Fruit fly (Drosophila melanogaster) whole organism, pupa: ENCODE results near the gene Mcm7.

Experiments
- CG10348 ChIP-seq: fragments of 200-800 bp; sonication (Bioruptor generic); IDR thresholded peaks from 2 replicates; pipeline ENCODE4 v1.3.6; 2022; ENCODE audit warnings: missing biosample characterization, missing genetic modification characterization
- CG12605 ChIP-seq: fragments of 200-800 bp; sonication (Bioruptor generic); IDR thresholded peaks from 2 replicates; pipeline ENCODE4 v1.3.6; 2022; ENCODE audit warnings: missing biosample characterization, missing genetic modification characterization
- CG13204 ChIP-seq: fragments of 200-800 bp; sonication (Bioruptor generic); optimal IDR thresholded peaks from 2 replicates; lab custom pipeline; 2018; ENCODE audit warnings: missing biosample characterization, mild to moderate bottlenecking, missing genetic modification characterization, moderate library complexity
- CG14655 ChIP-seq: fragments of 200-800 bp; sonication (Bioruptor generic); optimal IDR thresholded peaks from 3 replicates; lab custom pipeline; 2017; ENCODE audit warnings: mild to moderate bottlenecking, missing biosample characterization, missing genetic modification reagents, missing genetic modification characterization
- CG15710 ChIP-seq: fragments of 200-800 bp; sonication (Bioruptor generic); optimal IDR thresholded peaks from 2 replicates; lab custom pipeline; 2018; ENCODE audit warnings: missing biosample characterization, mild to moderate bottlenecking, missing genetic modification characterization, moderate library complexity
- CG17806 ChIP-seq: fragments of 200-800 bp; sonication (Bioruptor generic); optimal IDR thresholded peaks from 2 replicates; lab custom pipeline; 2018; ENCODE audit warnings: missing biosample characterization, mild to moderate bottlenecking, missing genetic modification characterization, moderate library complexity
- CG32121 ChIP-seq: fragments of 200-800 bp; sonication (Bioruptor generic); IDR thresholded peaks from 2 replicates; pipeline ENCODE4 v1.3.6; 2022; ENCODE audit warnings: missing biosample characterization, missing genetic modification characterization
- CG34367 ChIP-seq: fragments of 200-800 bp; sonication (Bioruptor generic); optimal IDR thresholded peaks from 2 replicates; lab custom pipeline; 2018; ENCODE audit warnings: missing biosample characterization, mild to moderate bottlenecking, missing genetic modification characterization
- CG4496 ChIP-seq: fragments of 200-800 bp; sonication (Bioruptor generic); IDR thresholded peaks from 3 replicates; pipeline ENCODE4 v1.3.6; 2022; ENCODE audit warnings: missing biosample characterization, missing genetic modification characterization
- CG8159 ChIP-seq: fragments of 200-800 bp; sonication (Bioruptor generic); optimal IDR thresholded peaks from 3 replicates; lab custom pipeline; 2018; ENCODE audit warnings: missing biosample characterization, mild to moderate bottlenecking, missing genetic modification characterization, moderate library complexity
- CG8301 ChIP-seq: fragments of 200-800 bp; sonication (Bioruptor generic); optimal IDR thresholded peaks from 2 replicates; lab custom pipeline; 2018; ENCODE audit warnings: missing biosample characterization, mild to moderate bottlenecking, missing genetic modification characterization
- CG9948 ChIP-seq: fragments of 200-800 bp; sonication (Bioruptor generic); optimal IDR thresholded peaks from 2 replicates; lab custom pipeline; 2018; ENCODE audit warnings: missing biosample characterization, mild to moderate bottlenecking, missing genetic modification characterization, moderate library complexity
- D1 ChIP-seq: fragments of 200-800 bp; sonication (Bioruptor generic); optimal IDR thresholded peaks from 2 replicates; lab custom pipeline; 2018; ENCODE audit warnings: missing biosample characterization, mild to moderate bottlenecking, missing genetic modification characterization, moderate library complexity
- EcR ChIP-seq: fragments of 200-800 bp; sonication (Bioruptor generic); optimal IDR thresholded peaks from 3 replicates; lab custom pipeline; 2019; ENCODE audit warnings: missing biosample characterization, missing genetic modification characterization, mild to moderate bottlenecking, moderate library complexity, missing genetic modification reagents
- Ets98B ChIP-seq: fragments of 200-800 bp; sonication (Bioruptor generic); IDR thresholded peaks from 2 replicates; pipeline ENCODE4 v1.3.6; 2022; ENCODE audit warnings: missing biosample characterization, missing genetic modification characterization
- Pif1A ChIP-seq: fragments of 200-800 bp; sonication (Bioruptor generic); optimal IDR thresholded peaks from 3 replicates; lab custom pipeline; 2016; ENCODE audit warnings: missing biosample characterization, missing genetic modification characterization
- Pif1B ChIP-seq: fragments of 200-800 bp; sonication (Bioruptor generic); optimal IDR thresholded peaks from 3 replicates; lab custom pipeline; 2016; ENCODE audit warnings: missing biosample characterization, missing genetic modification characterization
- Snoo ChIP-seq: fragments of 200-800 bp; sonication (Bioruptor generic); optimal IDR thresholded peaks from 3 replicates; lab custom pipeline; 2017; ENCODE audit warnings: missing biosample characterization, mild to moderate bottlenecking, missing genetic modification characterization, inconsistent platforms
- fd96Ca ChIP-seq: fragments of 200-800 bp; sonication (Bioruptor generic); IDR thresholded peaks from 3 replicates; pipeline ENCODE4 v1.3.6; 2022; ENCODE audit warnings: missing biosample characterization, missing genetic modification characterization
- gl ChIP-seq: fragments of 200-800 bp; sonication (Bioruptor generic); optimal IDR thresholded peaks from 2 replicates; lab custom pipeline; 2018; ENCODE audit warnings: missing biosample characterization, mild to moderate bottlenecking, missing genetic modification characterization
- rn ChIP-seq: fragments of 200-800 bp; sonication (Bioruptor generic); IDR thresholded peaks from 2 replicates; pipeline ENCODE4 v1.3.6; 2022; ENCODE audit warnings: missing biosample characterization, missing genetic modification characterization

Mcm7 gene

dm6 chr3L:8919678-8920077 lies 28.3 kb downstream of the Mcm7 start:
- TF ChIP-seq fd96Ca (GFP tag; lab: Robert Waterston, UW) (no peak), rn (GFP tag; lab: Robert Waterston, UW) (no peak), gl (tag; lab: Kevin White, UChicago) (no peak), CG4496 (GFP tag; lab: Robert Waterston, UW) (no peak), Pif1B (GFP tag; lab: Kevin White, UChicago) (no peak), CG9948 (tag; lab: Kevin White, UChicago) (no peak), CG12605 (GFP tag; lab: Robert Waterston, UW) (no peak), D1 (tag; lab: Kevin White, UChicago) (no peak), CG17806 (tag; lab: Kevin White, UChicago) (no peak), CG8159 (no peak)

- TF ChIP-seq CG12605 (GFP tag; lab: Robert Waterston, UW) (peak; percentile 88), Ets98B (peak; percentile 94), D1 (tag; lab: Kevin White, UChicago) (no peak), CG13204 (GFP tag; lab: Kevin White, UChicago) (no peak), CG9948 (tag; lab: Kevin White, UChicago) (peak; percentile 53), CG34367 (peak; percentile 26), CG17806 (tag; lab: Kevin White, UChicago) (peak; percentile 52), CG14655 (GFP tag; lab: Kevin White, UChicago) (peak; percentile 76), CG4496 (GFP tag; lab: Robert Waterston, UW) (peak; percentile 93), Snoo (tag; lab: Kevin White, UChicago) (peak; percentile 8), CG10348 (peak; percentile 55; the same call in 1 of the 2 replicates), CG15710 (tag; lab: Kevin White, UChicago) (peak; percentile 36), Pif1B (GFP tag; lab: Kevin White, UChicago) (peak; percentile 34), CG8301 (tag; lab: Kevin White, UChicago) (peak; percentile 79), gl (tag; lab: Kevin White, UChicago) (no peak), EcR (GFP tag; lab: Kevin White, UChicago) (peak; percentile 17), rn (GFP tag; lab: Robert Waterston, UW) (peak; percentile 66), CG32121 (peak; percentile 94), Pif1A (peak; percentile 80), fd96Ca (GFP tag; lab: Robert Waterston, UW) (peak; percentile 91), CG8159 (peak; percentile 39)
Measured at dm6 chr3L:8920710-8921109, 29.3 kb downstream of the Mcm7 start.

- TF ChIP-seq CG12605 (GFP tag; lab: Robert Waterston, UW) = peak; percentile 43
- peak; percentile 10 for TF ChIP-seq CG15710 (tag; lab: Kevin White, UChicago)
- TF ChIP-seq Ets98B = peak; percentile 48; the same call in 1 of the 2 replicates
- peak; percentile 6 for TF ChIP-seq CG9948 (tag; lab: Kevin White, UChicago)
- TF ChIP-seq CG14655 (GFP tag; lab: Kevin White, UChicago) = peak; percentile 29
- TF ChIP-seq fd96Ca (GFP tag; lab: Robert Waterston, UW) = no peak
- no peak for TF ChIP-seq CG17806 (tag; lab: Kevin White, UChicago)
- no peak for TF ChIP-seq CG13204 (GFP tag; lab: Kevin White, UChicago)
- TF ChIP-seq CG4496 (GFP tag; lab: Robert Waterston, UW) = peak; percentile 43; the same call in 2 of the 3 replicates
- TF ChIP-seq D1 (tag; lab: Kevin White, UChicago) = no peak
- TF ChIP-seq CG32121 = peak; percentile 59
- TF ChIP-seq CG8159 = no peak
Measured at dm6 chr3L:8924417-8924913, 33.1 kb downstream of the Mcm7 start.

dm6 chr3L:8924999-8925398 lies 33.6 kb downstream of the Mcm7 start:
- TF ChIP-seq CG9948 (tag; lab: Kevin White, UChicago) (no peak), CG4496 (GFP tag; lab: Robert Waterston, UW) (0 out of 3 replicates have a peak, but pooled peaks have one; percentile 18)

dm6 chr3L:8925679-8926078 lies 34.3 kb downstream of the Mcm7 start:
- TF ChIP-seq CG14655 (GFP tag; lab: Kevin White, UChicago) (no peak), rn (GFP tag; lab: Robert Waterston, UW) (no peak), Ets98B (no peak), Pif1A (no peak), CG8301 (tag; lab: Kevin White, UChicago) (no peak), CG13204 (GFP tag; lab: Kevin White, UChicago) (no peak), CG17806 (tag; lab: Kevin White, UChicago) (no peak), CG4496 (GFP tag; lab: Robert Waterston, UW) (no peak), CG34367 (no peak), Snoo (tag; lab: Kevin White, UChicago) (no peak), EcR (GFP tag; lab: Kevin White, UChicago) (no peak), Pif1B (GFP tag; lab: Kevin White, UChicago) (no peak), CG9948 (tag; lab: Kevin White, UChicago) (no peak), CG12605 (GFP tag; lab: Robert Waterston, UW) (no peak)

- TF ChIP-seq CG17806 (tag; lab: Kevin White, UChicago) (no peak), CG9948 (tag; lab: Kevin White, UChicago) (peak; percentile 14), CG4496 (GFP tag; lab: Robert Waterston, UW) (0 out of 3 replicates have a peak, but pooled peaks have one; percentile 43), Pif1A (no peak), EcR (GFP tag; lab: Kevin White, UChicago) (no peak), Pif1B (GFP tag; lab: Kevin White, UChicago) (no peak), CG12605 (GFP tag; lab: Robert Waterston, UW) (no peak)
Measured at dm6 chr3L:8929527-8929926, 38.1 kb downstream of the Mcm7 start.
